Fruit fly (Drosophila melanogaster) whole organism, embryonic: ENCODE data around the gene inaE.

ENCODE experiments used
- Atf3 ChIP-seq: fragments of 200-800 bp; sonication (Bioruptor generic); optimal IDR thresholded peaks from 3 replicates; lab custom pipeline; 2016; ENCODE audit warnings: missing biosample characterization, missing genetic modification characterization
- Bdp1 ChIP-seq: fragments of 200-800 bp; sonication (Bioruptor generic); optimal IDR thresholded peaks from 3 replicates; lab custom pipeline; 2016; ENCODE audit warnings: missing biosample characterization, missing genetic modification characterization
- Blimp-1 ChIP-seq: fragments of 200-800 bp; sonication (Bioruptor generic); optimal IDR thresholded peaks from 3 replicates; lab custom pipeline; 2018; ENCODE audit warnings: missing biosample characterization, missing genetic modification characterization, mild to moderate bottlenecking, moderate library complexity, missing genetic modification reagents
- BtbVII ChIP-seq: fragments of 200-800 bp; sonication (Bioruptor generic); optimal IDR thresholded peaks from 3 replicates; lab custom pipeline; 2017; ENCODE audit warnings: missing biosample characterization, mild to moderate bottlenecking, missing genetic modification characterization
- CG10431 ChIP-seq: fragments of 200-800 bp; sonication (Bioruptor generic); optimal IDR thresholded peaks from 3 replicates; lab custom pipeline; 2018; ENCODE audit warnings: missing biosample characterization, mild to moderate bottlenecking, missing genetic modification characterization
- CG10654 ChIP-seq: fragments of 200-800 bp; sonication (Bioruptor generic); optimal IDR thresholded peaks from 2 replicates; lab custom pipeline; 2016; ENCODE audit warnings: missing biosample characterization, missing genetic modification characterization
- CG12744 ChIP-seq: fragments of 200-800 bp; sonication (Bioruptor generic); optimal IDR thresholded peaks from 2 replicates; lab custom pipeline; 2016; ENCODE audit warnings: missing biosample characterization, missing genetic modification characterization
- CG13287 ChIP-seq: fragments of 200-800 bp; sonication (Bioruptor generic); IDR thresholded peaks from 2 replicates; pipeline ENCODE4 v1.3.6; 2022; ENCODE audit warnings: missing biosample characterization, missing genetic modification characterization; ENCODE audit not compliant: partially characterized antibody
- CG14050 ChIP-seq: fragments of 200-800 bp; sonication (Bioruptor generic); IDR thresholded peaks from 3 replicates; pipeline ENCODE4 v1.3.6; 2022; ENCODE audit warnings: missing biosample characterization, missing genetic modification characterization
- CG15073 ChIP-seq: fragments of 200-800 bp; sonication (Bioruptor generic); optimal IDR thresholded peaks from 2 replicates; lab custom pipeline; 2016; ENCODE audit warnings: missing biosample characterization, missing genetic modification characterization
- CG1602 ChIP-seq: fragments of 200-800 bp; sonication (Bioruptor generic); optimal IDR thresholded peaks from 3 replicates; lab custom pipeline; 2016; ENCODE audit warnings: missing biosample characterization, missing genetic modification characterization
- CG17361 ChIP-seq: fragments of 200-800 bp; sonication (Bioruptor generic); IDR thresholded peaks from 3 replicates; pipeline ENCODE4 v1.3.6; 2022; ENCODE audit warnings: missing biosample characterization, missing genetic modification characterization
- CG2712 ChIP-seq: fragments of 200-800 bp; optimal IDR thresholded peaks from 3 replicates; lab custom pipeline; 2019; ENCODE audit warnings: missing biosample characterization, mild to moderate bottlenecking, missing genetic modification characterization, moderate library complexity
- CG30403 ChIP-seq: fragments of 200-800 bp; sonication (Bioruptor generic); optimal IDR thresholded peaks from 3 replicates; lab custom pipeline; 2016; ENCODE audit warnings: missing biosample characterization, missing genetic modification characterization
- CG33557 ChIP-seq: fragments of 200-800 bp; sonication (Bioruptor generic); optimal IDR thresholded peaks from 2 replicates; lab custom pipeline; 2019; ENCODE audit warnings: missing biosample characterization, mild to moderate bottlenecking, missing genetic modification characterization, moderate library complexity
- CG6654 ChIP-seq: fragments of 200-800 bp; sonication (Bioruptor generic); optimal IDR thresholded peaks from 2 replicates; lab custom pipeline; 2017; ENCODE audit warnings: missing biosample characterization, mild to moderate bottlenecking, missing genetic modification characterization
- CG6813 ChIP-seq: fragments of 200-800 bp; sonication (Bioruptor generic); optimal IDR thresholded peaks from 2 replicates; lab custom pipeline; 2017; ENCODE audit warnings: missing biosample characterization, missing genetic modification characterization, mild to moderate bottlenecking, moderate library complexity, missing genetic modification reagents
- CG8924 ChIP-seq: fragments of 200-800 bp; optimal IDR thresholded peaks from 3 replicates; lab custom pipeline; 2019; ENCODE audit warnings: missing biosample characterization, mild to moderate bottlenecking, missing genetic modification characterization, moderate library complexity
- CG9817 ChIP-seq: fragments of 200-800 bp; sonication (Bioruptor generic); optimal IDR thresholded peaks from 2 replicates; lab custom pipeline; 2018; ENCODE audit warnings: missing biosample characterization, mild to moderate bottlenecking, missing genetic modification characterization, moderate library complexity
- D ChIP-seq, 2 experiments: fragments of 200-800 bp in 1 of 2; fragments of >200 bp in 1 of 2; sonication (Bioruptor generic) in 1 of 2; optimal IDR thresholded peaks; 2 replicates in 1 of 2; 3 replicates in 1 of 2; lab custom pipeline; 2017; ENCODE audit warnings: mild to moderate bottlenecking in 1 of 2, missing biosample characterization in 1 of 2, missing genetic modification characterization in 1 of 2, missing genetic modification reagents in 1 of 2
- Dek ChIP-seq: fragments of 200-800 bp; sonication (Bioruptor generic); optimal IDR thresholded peaks from 3 replicates; lab custom pipeline; 2019; ENCODE audit warnings: missing biosample characterization, mild to moderate bottlenecking, missing genetic modification characterization, moderate library complexity
- Hr3 ChIP-seq: fragments of 200-800 bp; sonication (Bioruptor generic); optimal IDR thresholded peaks from 3 replicates; lab custom pipeline; 2016; ENCODE audit warnings: missing biosample characterization, missing genetic modification characterization
- Jarid2 ChIP-seq: fragments of 200-800 bp; sonication (Bioruptor generic); optimal IDR thresholded peaks from 3 replicates; lab custom pipeline; 2017; ENCODE audit warnings: mild to moderate bottlenecking, missing biosample characterization, missing genetic modification reagents, missing genetic modification characterization
- Kr ChIP-seq: fragments of 200-800 bp; sonication (Bioruptor generic); optimal IDR thresholded peaks from 2 replicates; lab custom pipeline; 2017; ENCODE audit warnings: missing biosample characterization, mild to moderate bottlenecking, missing genetic modification characterization
- Mad ChIP-seq: fragments of 200-800 bp; sonication (Bioruptor generic); optimal IDR thresholded peaks from 2 replicates; lab custom pipeline; 2016; ENCODE audit warnings: missing biosample characterization, missing genetic modification characterization
- Max ChIP-seq: fragments of 200-800 bp; sonication (Bioruptor generic); optimal IDR thresholded peaks from 2 replicates; lab custom pipeline; 2016; ENCODE audit warnings: missing biosample characterization, mild to moderate bottlenecking, missing genetic modification characterization
- Sry-β ChIP-seq: fragments of 200-800 bp; sonication (Bioruptor generic); optimal IDR thresholded peaks from 2 replicates; lab custom pipeline; 2018; ENCODE audit warnings: missing biosample characterization, mild to moderate bottlenecking, missing genetic modification characterization, moderate library complexity
- Xbp1 ChIP-seq: fragments of 200-800 bp; sonication (Bioruptor generic); optimal IDR thresholded peaks from 3 replicates; lab custom pipeline; 2016; ENCODE audit warnings: missing biosample characterization, mild to moderate bottlenecking, missing genetic modification characterization
- ara ChIP-seq: fragments of 200-800 bp; sonication (Bioruptor generic); IDR thresholded peaks from 2 replicates; pipeline ENCODE4 v1.3.6; 2022; ENCODE audit warnings: missing biosample characterization, missing genetic modification characterization
- bcd ChIP-seq: fragments of 200-800 bp; sonication (Bioruptor generic); optimal IDR thresholded peaks from 2 replicates; lab custom pipeline; 2017; ENCODE audit warnings: missing biosample characterization, mild to moderate bottlenecking, missing genetic modification characterization
- cg ChIP-seq: fragments of 200-800 bp; sonication (Bioruptor generic); optimal IDR thresholded peaks from 3 replicates; lab custom pipeline; 2019; ENCODE audit warnings: missing biosample characterization, mild to moderate bottlenecking, missing genetic modification characterization, moderate library complexity
- croc ChIP-seq: fragments of 200-800 bp; sonication (Bioruptor generic); conservative IDR thresholded peaks from 3 replicates; pipeline ENCODE4 v1.3.6; 2022; ENCODE audit warnings: missing biosample characterization, missing genetic modification characterization
- dm ChIP-seq: fragments of 200-800 bp; sonication (Bioruptor generic); optimal IDR thresholded peaks from 3 replicates; lab custom pipeline; 2016; ENCODE audit warnings: missing biosample characterization, missing genetic modification characterization
- hb ChIP-seq: fragments of 200-800 bp; sonication (Bioruptor generic); IDR thresholded peaks from 3 replicates; pipeline ENCODE4 v1.3.6; 2022; ENCODE audit warnings: missing biosample characterization, missing genetic modification characterization; ENCODE audit not compliant: partially characterized antibody
- hbn ChIP-seq: fragments of 200-800 bp; sonication (Bioruptor generic); IDR thresholded peaks from 2 replicates; pipeline ENCODE4 v1.3.6; 2022; ENCODE audit warnings: missing biosample characterization, missing genetic modification characterization; ENCODE audit not compliant: partially characterized antibody
- jing ChIP-seq: fragments of 200-800 bp; sonication (Bioruptor generic); optimal IDR thresholded peaks from 2 replicates; lab custom pipeline; 2018; ENCODE audit warnings: missing biosample characterization, mild to moderate bottlenecking, missing genetic modification characterization
- kni ChIP-seq: fragments of 200-800 bp; sonication (Bioruptor generic); optimal IDR thresholded peaks from 3 replicates; lab custom pipeline; 2017; ENCODE audit warnings: mild to moderate bottlenecking, missing biosample characterization, missing genetic modification reagents, missing genetic modification characterization
- otp ChIP-seq: fragments of 200-800 bp; sonication (Bioruptor generic); IDR thresholded peaks from 3 replicates; pipeline ENCODE4, ENCODE4 v1.3.6; 2022; ENCODE audit warnings: missing biosample characterization, missing genetic modification characterization
- row ChIP-seq: fragments of 200-800 bp; sonication (Bioruptor generic); IDR thresholded peaks from 3 replicates; pipeline ENCODE4 v1.3.6; 2022; ENCODE audit warnings: missing biosample characterization, missing genetic modification characterization
- sens ChIP-seq: fragments of 200-800 bp; sonication (Bioruptor generic); peaks from one replicate; lab custom pipeline; 2016; ENCODE audit warnings: missing biosample characterization, missing genetic modification characterization
- sim ChIP-seq: fragments of 200-800 bp; sonication (Bioruptor generic); IDR thresholded peaks from 2 replicates; pipeline ENCODE4 v1.3.6; 2022; ENCODE audit warnings: missing biosample characterization, missing genetic modification characterization
- sima ChIP-seq: fragments of 200-800 bp; sonication (Bioruptor generic); optimal IDR thresholded peaks from 2 replicates; lab custom pipeline; 2016; ENCODE audit warnings: missing biosample characterization, missing genetic modification characterization
- slbo ChIP-seq: fragments of 200-800 bp; sonication (Bioruptor generic); IDR thresholded peaks from 2 replicates; pipeline ENCODE4 v1.3.6; 2022; ENCODE audit warnings: missing biosample characterization, missing genetic modification characterization
- slou ChIP-seq: fragments of 200-800 bp; sonication (Bioruptor generic); optimal IDR thresholded peaks from 3 replicates; lab custom pipeline; 2016; ENCODE audit warnings: missing biosample characterization, missing genetic modification characterization
- stwl ChIP-seq: fragments of 200-800 bp; sonication (Bioruptor generic); optimal IDR thresholded peaks from 3 replicates; lab custom pipeline; 2018; ENCODE audit warnings: missing biosample characterization, mild to moderate bottlenecking, missing genetic modification characterization, moderate library complexity
- tin ChIP-seq: fragments of 200-800 bp; sonication (Bioruptor generic); optimal IDR thresholded peaks from 3 replicates; lab custom pipeline; 2016; ENCODE audit warnings: missing biosample characterization, missing genetic modification characterization
- twi ChIP-seq: fragments of 200-800 bp; optimal IDR thresholded peaks from 2 replicates; lab custom pipeline; 2019; ENCODE audit warnings: missing biosample characterization, mild to moderate bottlenecking, missing genetic modification characterization, moderate library complexity
- yki ChIP-seq: fragments of >200 bp; optimal IDR thresholded peaks from 3 replicates; lab custom pipeline; 2018

The inaE gene

dm6 chrX:13818841-13819240 lies 35.3 kb downstream of the inaE start:
- TF ChIP-seq jing (GFP tag; lab: Kevin White, UChicago) (no peak), row (no peak), Mad (GFP tag; lab: Kevin White, UChicago) (no peak)
- TF ChIP-seq, all 482 proteins: peak for 0

- TF ChIP-seq CG30403 (GFP tag; lab: Kevin White, UChicago) (no peak), Dek (tag; lab: Kevin White, UChicago) (no peak), CG8924 (tag; lab: Kevin White, UChicago) (no peak), CG13287 (GFP tag; lab: Robert Waterston, UW) (no peak), ara (GFP tag; lab: Robert Waterston, UW) (no peak), CG14050 (no peak), Kr (GFP tag; lab: Kevin White, UChicago) (no peak), BtbVII (GFP tag; lab: Kevin White, UChicago) (no peak), stwl (tag; lab: Kevin White, UChicago) (no peak), twi (tag; lab: Kevin White, UChicago) (no peak), bcd (GFP tag; lab: Kevin White, UChicago) (no peak), CG2712 (tag; lab: Kevin White, UChicago) (no peak), yki (lab: Kevin White, UChicago) (no peak), slbo (no peak), Bdp1 (GFP tag; lab: Kevin White, UChicago) (no peak), Hr3 (GFP tag; lab: Kevin White, UChicago) (no peak), CG15073 (GFP tag; lab: Kevin White, UChicago) (no peak), Sry-β (GFP tag; lab: Kevin White, UChicago) (no peak), Max (GFP tag; lab: Kevin White, UChicago) (no peak), kni (GFP tag; lab: Kevin White, UChicago) (peak; percentile 5), tin (GFP tag; lab: Kevin White, UChicago) (no peak), Blimp-1 (GFP tag; lab: Kevin White, UChicago) (peak; percentile 97), CG10431 (GFP tag; lab: Kevin White, UChicago) (peak; percentile 47), Jarid2 (no peak), hb (GFP tag; lab: Robert Waterston, UW) (no peak), sens (GFP tag; lab: Kevin White, UChicago) (peak; percentile 9), CG12744 (GFP tag; lab: Kevin White, UChicago) (no peak), sima (no peak), dm (GFP tag; lab: Kevin White, UChicago) (no peak), cg (GFP tag; lab: Kevin White, UChicago) (peak; percentile 12), CG33557 (GFP tag; lab: Kevin White, UChicago) (peak; percentile 29), sim (GFP tag; lab: Robert Waterston, UW) (no peak)
Measured at dm6 chrX:13819682-13820081, 36.2 kb downstream of the inaE start.

- no peak for TF ChIP-seq CG1602 (GFP tag; lab: Kevin White, UChicago)
- no peak for TF ChIP-seq CG6654 (GFP tag; lab: Kevin White, UChicago)
- no peak for TF ChIP-seq Atf3 (GFP tag; lab: Kevin White, UChicago)
- TF ChIP-seq CG17361 (GFP tag; lab: Robert Waterston, UW): peak; percentile 62; the same call in 2 of the 3 replicates
- TF ChIP-seq CG9817 (tag; lab: Kevin White, UChicago): no peak
- peak; percentile 4 for TF ChIP-seq CG6813 (GFP tag; lab: Kevin White, UChicago)
- no peak for TF ChIP-seq D (optimal IDR thresholded peaks at IDR 0.05; lab: Kevin White, UChicago)
- no peak for TF ChIP-seq D (GFP tag; optimal IDR thresholded peaks at IDR 0.05; lab: Kevin White, UChicago)
- TF ChIP-seq otp (GFP tag; lab: Robert Waterston, UW): peak; percentile 33; the same call in 1 of the 3 replicates
- TF ChIP-seq croc: no peak
- no peak for TF ChIP-seq slou (GFP tag; lab: Kevin White, UChicago)
- TF ChIP-seq Xbp1 (GFP tag; lab: Kevin White, UChicago): no peak
- TF ChIP-seq CG10654 (GFP tag; lab: Kevin White, UChicago): no peak
- no peak for TF ChIP-seq CG33557 (GFP tag; lab: Kevin White, UChicago)
- TF ChIP-seq hbn (GFP tag; lab: Robert Waterston, UW): no peak
Measured at dm6 chrX:13820310-13821038, 37.0 kb downstream of the inaE start.
